Worm (Caenorhabditis elegans): ENCODE measurements around the gene ZK809.9.

Gene ZK809.9

ce11 chrIV:11635437-11636408 lies 29.4 kb upstream of the ZK809.9 start, which contains the start of gene mars-1 (continued):
- TF ChIP-seq lin-15B (tag; optimal IDR thresholded peaks at IDR 0.05) (peak; percentile 52), elt-2 (tag; optimal IDR thresholded peaks at IDR 0.05) (peak; percentile 16), alr-1 (tag; optimal IDR thresholded peaks at IDR 0.05; ENCODE audit: borderline replicate concordance) (no peak), unc-62 (GFP tag; optimal IDR thresholded peaks at IDR 0.05) (no peak), Y116A8C.19 (tag; optimal IDR thresholded peaks at IDR 0.05; ENCODE audit: borderline replicate concordance) (no peak), fkh-4 (tag; optimal IDR thresholded peaks at IDR 0.05; ENCODE audit: borderline replicate concordance) (no peak)

ce11 chrIV:11636409-11636723 lies 28.7 kb upstream of the ZK809.9 start, which contains the start of gene F58B3.6:
Gene F58B3.6, plus strand, starts transcription at chrIV:11636648.
- TF ChIP-seq sox-4 (tag; optimal IDR thresholded peaks at IDR 0.05) (no peak), lin-14 (GFP tag; optimal IDR thresholded peaks at IDR 0.05) (peak; percentile 70), nhr-90 (tag; optimal IDR thresholded peaks at IDR 0.05; ENCODE audit: poor library complexity) (peak; percentile 30), fos-1 (tag; optimal IDR thresholded peaks at IDR 0.05) (no peak), rnt-1 (tag; optimal IDR thresholded peaks at IDR 0.05) (peak; percentile 53), swsn-7 (tag; optimal IDR thresholded peaks at IDR 0.05) (peak; percentile 6), mdl-1 (tag; optimal IDR thresholded peaks at IDR 0.05) (peak in 1 of 2 experiments; percentile 91), lin-39 (tag; optimal IDR thresholded peaks at IDR 0.05) (no peak), tbx-2 (tag; optimal IDR thresholded peaks at IDR 0.05) (peak; percentile 16), xbp-1 (tag; optimal IDR thresholded peaks at IDR 0.05) (peak; percentile 10), lsy-2 (tag; optimal IDR thresholded peaks at IDR 0.05) (peak; percentile 26 to 65), elt-2 (tag; optimal IDR thresholded peaks at IDR 0.05) (no peak), nhr-71 (tag; optimal IDR thresholded peaks at IDR 0.05) (peak; percentile 77), zag-1 (tag; optimal IDR thresholded peaks at IDR 0.05) (no peak), C16A3.4 (tag; optimal IDR thresholded peaks at IDR 0.05) (peak; percentile 53), blmp-1 (tag; optimal IDR thresholded peaks at IDR 0.05) (peak; percentile 76), mep-1 (tag; optimal IDR thresholded peaks at IDR 0.05) (peak; percentile 73), lin-35 (GFP tag; optimal IDR thresholded peaks at IDR 0.05) (peak; percentile 22 to 71), ztf-4 (tag; optimal IDR thresholded peaks at IDR 0.05) (peak; percentile 66), snu-23 (GFP tag; optimal IDR thresholded peaks at IDR 0.05) (peak; percentile 84), efl-3 (GFP tag; optimal IDR thresholded peaks at IDR 0.05) (no peak), nhr-20 (tag; optimal IDR thresholded peaks at IDR 0.05) (peak; percentile 89), efl-1 (optimal IDR thresholded peaks at IDR 0.05) (peak in 1 of 2 experiments; percentile 33), efl-1 (GFP tag; optimal IDR thresholded peaks at IDR 0.05 in 1 of 2) (peak; percentile 7 to 39), nhr-19 (GFP tag; conservative IDR thresholded peaks at IDR 0.05) (peak; percentile 77), C04F5.9 (tag; optimal IDR thresholded peaks at IDR 0.05) (no peak), unc-130 (tag; optimal IDR thresholded peaks at IDR 0.05) (peak; percentile 54), grh-1 (GFP tag; IDR thresholded peaks at IDR 0.05) (no peak), dpl-1 (GFP tag; optimal IDR thresholded peaks at IDR 0.05) (peak in 2 of 3 experiments; percentile 15 to 45), elt-3 (tag; optimal IDR thresholded peaks at IDR 0.05) (peak in 2 of 6 experiments; percentile 16 to 67), unc-98 (GFP tag; IDR thresholded peaks at IDR 0.05) (no peak), lir-3 (tag; optimal IDR thresholded peaks at IDR 0.05; ENCODE audit: poor library complexity) (peak; percentile 54)

ce11 chrIV:11638016-11638415 lies 27.1 kb upstream of the ZK809.9 start, which contains the start of gene rbm-17:
Gene rbm-17, plus strand, starts transcription at chrIV:11638316.
- TF ChIP-seq nhr-71 (tag; optimal IDR thresholded peaks at IDR 0.05) (peak; percentile 14), elt-2 (tag; optimal IDR thresholded peaks at IDR 0.05) (peak; percentile 9), alr-1 (tag; optimal IDR thresholded peaks at IDR 0.05; ENCODE audit: borderline replicate concordance) (no peak), pax-3 (tag; optimal IDR thresholded peaks at IDR 0.05) (no peak), ces-1 (GFP tag; optimal IDR thresholded peaks at IDR 0.05) (no peak)

Data from whole organism, L1 larva.